Fruit fly (Drosophila melanogaster) whole organism, prepupa: ENCODE data around the gene Nna1.

Experiments used
- Blimp-1 ChIP-seq: fragments of 200-800 bp; sonication (Bioruptor generic); optimal IDR thresholded peaks from 3 replicates; lab custom pipeline; 2017; ENCODE audit warnings: missing biosample characterization, missing genetic modification characterization, mild to moderate bottlenecking, moderate library complexity, missing genetic modification reagents
- CG10631 ChIP-seq: fragments of 200-800 bp; sonication (Bioruptor generic); optimal IDR thresholded peaks from 2 replicates; lab custom pipeline; 2016; ENCODE audit warnings: missing biosample characterization, missing genetic modification characterization
- CG11294 ChIP-seq: fragments of 200-800 bp; sonication (Bioruptor generic); IDR thresholded peaks from 2 replicates; pipeline ENCODE4 v1.3.6; 2022; ENCODE audit warnings: missing biosample characterization, missing genetic modification characterization
- CG11762 ChIP-seq: fragments of 200-800 bp; sonication (Bioruptor generic); optimal IDR thresholded peaks from 3 replicates; lab custom pipeline; 2016; ENCODE audit warnings: missing biosample characterization, missing genetic modification characterization; ENCODE audit not compliant: insufficient read depth
- CG15336 ChIP-seq: fragments of 200-800 bp; sonication (Bioruptor generic); IDR thresholded peaks from 2 replicates; pipeline ENCODE4 v1.3.6; 2022; ENCODE audit warnings: missing biosample characterization, missing genetic modification characterization
- CG1621 ChIP-seq: fragments of 200-800 bp; sonication (Bioruptor generic); optimal IDR thresholded peaks from 3 replicates; lab custom pipeline; 2018; ENCODE audit warnings: missing biosample characterization, mild to moderate bottlenecking, missing genetic modification characterization
- CG16779 ChIP-seq: fragments of 200-800 bp; sonication (Bioruptor generic); optimal IDR thresholded peaks from 3 replicates; lab custom pipeline; 2017; ENCODE audit warnings: missing biosample characterization, mild to moderate bottlenecking, missing genetic modification characterization
- CG3032 ChIP-seq: fragments of 200-800 bp; optimal IDR thresholded peaks from 2 replicates; lab custom pipeline; 2019; ENCODE audit warnings: missing biosample characterization, mild to moderate bottlenecking, missing genetic modification characterization, moderate library complexity
- CG31627 ChIP-seq: fragments of 200-800 bp; sonication (Bioruptor generic); optimal IDR thresholded peaks from 3 replicates; lab custom pipeline; 2016; ENCODE audit warnings: missing biosample characterization, missing genetic modification characterization
- CG32006 ChIP-seq: fragments of 200-800 bp; sonication (Bioruptor generic); optimal IDR thresholded peaks from 3 replicates; lab custom pipeline; 2017; ENCODE audit warnings: missing biosample characterization, mild to moderate bottlenecking, missing genetic modification characterization
- CG34406 ChIP-seq: fragments of 200-800 bp; sonication (Bioruptor generic); optimal IDR thresholded peaks from 3 replicates; lab custom pipeline; 2016; ENCODE audit warnings: missing biosample characterization, missing genetic modification characterization
- CG4318 ChIP-seq: fragments of 200-800 bp; sonication (Bioruptor generic); optimal IDR thresholded peaks from 3 replicates; lab custom pipeline; 2017; ENCODE audit warnings: missing biosample characterization, mild to moderate bottlenecking, missing genetic modification characterization
- CG6163 ChIP-seq: fragments of 200-800 bp; sonication (Bioruptor generic); IDR thresholded peaks from 3 replicates; pipeline ENCODE4 v1.3.6; 2022; ENCODE audit warnings: missing biosample characterization, missing genetic modification characterization
- CG6276 ChIP-seq: fragments of 200-800 bp; sonication (Bioruptor generic); optimal IDR thresholded peaks from 2 replicates; lab custom pipeline; 2017; ENCODE audit warnings: missing biosample characterization, mild to moderate bottlenecking, missing genetic modification characterization
- CG6792 ChIP-seq: fragments of 200-800 bp; sonication (Bioruptor generic); optimal IDR thresholded peaks from 3 replicates; lab custom pipeline; 2016; ENCODE audit warnings: missing biosample characterization, missing genetic modification characterization
- CG8632 ChIP-seq: fragments of 200-800 bp; sonication (Bioruptor generic); optimal IDR thresholded peaks from 3 replicates; lab custom pipeline; 2016; ENCODE audit warnings: missing biosample characterization, missing genetic modification characterization
- CG9139 ChIP-seq: fragments of 200-800 bp; sonication (Bioruptor generic); optimal IDR thresholded peaks from 3 replicates; lab custom pipeline; 2017; ENCODE audit warnings: missing biosample characterization, mild to moderate bottlenecking, missing genetic modification characterization
- Eip75B ChIP-seq: fragments of 200-800 bp; sonication (Bioruptor generic); optimal IDR thresholded peaks from 3 replicates; lab custom pipeline; 2016; ENCODE audit warnings: missing biosample characterization, missing genetic modification characterization
- Eip93F ChIP-seq: fragments of 200-800 bp; sonication (Bioruptor generic); optimal IDR thresholded peaks from 2 replicates; lab custom pipeline; 2016; ENCODE audit warnings: missing biosample characterization, mild to moderate bottlenecking, missing genetic modification characterization
- Ets21C ChIP-seq: fragments of 200-800 bp; sonication (Bioruptor generic); optimal IDR thresholded peaks from 3 replicates; lab custom pipeline; 2016; ENCODE audit warnings: missing biosample characterization, missing genetic modification characterization
- Ets96B ChIP-seq: fragments of 200-800 bp; optimal IDR thresholded peaks from 2 replicates; lab custom pipeline; 2019; ENCODE audit warnings: missing biosample characterization, mild to moderate bottlenecking, missing genetic modification characterization, moderate library complexity
- Hr38 ChIP-seq: sonication (Bioruptor generic); optimal IDR thresholded peaks from 2 replicates; lab custom pipeline; 2016; ENCODE audit warnings: missing biosample characterization, missing genetic modification characterization
- Hr39 ChIP-seq: fragments of 200-800 bp; sonication (Bioruptor generic); optimal IDR thresholded peaks from 2 replicates; lab custom pipeline; 2016; ENCODE audit warnings: missing biosample characterization, missing genetic modification characterization
- Hr4 ChIP-seq: fragments of 200-800 bp; sonication (Bioruptor generic); optimal IDR thresholded peaks from 3 replicates; lab custom pipeline; 2016; ENCODE audit warnings: missing biosample characterization, missing genetic modification characterization
- Met ChIP-seq: fragments of 200-800 bp; sonication (Bioruptor generic); optimal IDR thresholded peaks from 3 replicates; lab custom pipeline; 2016; ENCODE audit warnings: missing biosample characterization, missing genetic modification characterization
- OdsH ChIP-seq: fragments of 200-800 bp; sonication (Bioruptor generic); optimal IDR thresholded peaks from 3 replicates; lab custom pipeline; 2016; ENCODE audit warnings: missing biosample characterization, missing genetic modification characterization
- Smox ChIP-seq: fragments of 200-800 bp; sonication (Bioruptor generic); optimal IDR thresholded peaks from 3 replicates; lab custom pipeline; 2016; ENCODE audit warnings: missing biosample characterization, missing genetic modification characterization
- Sox14 ChIP-seq: fragments of 200-800 bp; sonication (Bioruptor generic); optimal IDR thresholded peaks from 3 replicates; lab custom pipeline; 2016; ENCODE audit warnings: missing biosample characterization, missing genetic modification characterization
- Sox15 ChIP-seq: fragments of 200-800 bp; sonication (Bioruptor generic); optimal IDR thresholded peaks from 3 replicates; lab custom pipeline; 2016; ENCODE audit warnings: missing biosample characterization, missing genetic modification characterization
- cyc ChIP-seq: fragments of 200-800 bp; sonication (Bioruptor generic); optimal IDR thresholded peaks from 3 replicates; lab custom pipeline; 2016; ENCODE audit warnings: missing biosample characterization, missing genetic modification characterization
- fd85E ChIP-seq: fragments of 200-800 bp; sonication (Bioruptor generic); optimal IDR thresholded peaks from 3 replicates; lab custom pipeline; 2016; ENCODE audit warnings: missing biosample characterization, missing genetic modification characterization
- fkh ChIP-seq: fragments of 200-800 bp; sonication (Bioruptor generic); optimal IDR thresholded peaks from 3 replicates; lab custom pipeline; 2017; ENCODE audit warnings: missing biosample characterization, mild to moderate bottlenecking, missing genetic modification characterization, moderate library complexity
- net ChIP-seq: fragments of 200-800 bp; sonication (Bioruptor generic); optimal IDR thresholded peaks from 3 replicates; lab custom pipeline; 2016; ENCODE audit warnings: missing biosample characterization, missing genetic modification characterization
- pdm3 ChIP-seq: fragments of 200-800 bp; sonication (Bioruptor generic); optimal IDR thresholded peaks from 3 replicates; lab custom pipeline; 2016; ENCODE audit warnings: missing biosample characterization, missing genetic modification characterization
- salr ChIP-seq, 2 experiments: fragments of 200-800 bp; sonication (Bioruptor generic); optimal IDR thresholded peaks; 3 replicates each; lab custom pipeline; 2016 to 2018; ENCODE audit warnings: missing biosample characterization in 2 of 2, missing genetic modification characterization in 2 of 2, mild to moderate bottlenecking in 1 of 2
- spab ChIP-seq: fragments of 200-800 bp; sonication (Bioruptor generic); optimal IDR thresholded peaks from 2 replicates; lab custom pipeline; 2017; ENCODE audit warnings: missing biosample characterization, mild to moderate bottlenecking, missing genetic modification characterization, missing genetic modification reagents
- svp ChIP-seq: fragments of 200-800 bp; sonication (Bioruptor generic); peaks from one replicate; lab custom pipeline; 2016; ENCODE audit warnings: missing biosample characterization, missing genetic modification characterization
- topi ChIP-seq: fragments of 200-800 bp; sonication (Bioruptor generic); optimal IDR thresholded peaks from 3 replicates; lab custom pipeline; 2016; ENCODE audit warnings: missing biosample characterization, missing genetic modification characterization
- vri ChIP-seq: fragments of 200-800 bp; sonication (Bioruptor generic); optimal IDR thresholded peaks from 3 replicates; lab custom pipeline; 2016; ENCODE audit warnings: missing biosample characterization, mild to moderate bottlenecking, missing genetic modification characterization

The Nna1 gene

DNA sequence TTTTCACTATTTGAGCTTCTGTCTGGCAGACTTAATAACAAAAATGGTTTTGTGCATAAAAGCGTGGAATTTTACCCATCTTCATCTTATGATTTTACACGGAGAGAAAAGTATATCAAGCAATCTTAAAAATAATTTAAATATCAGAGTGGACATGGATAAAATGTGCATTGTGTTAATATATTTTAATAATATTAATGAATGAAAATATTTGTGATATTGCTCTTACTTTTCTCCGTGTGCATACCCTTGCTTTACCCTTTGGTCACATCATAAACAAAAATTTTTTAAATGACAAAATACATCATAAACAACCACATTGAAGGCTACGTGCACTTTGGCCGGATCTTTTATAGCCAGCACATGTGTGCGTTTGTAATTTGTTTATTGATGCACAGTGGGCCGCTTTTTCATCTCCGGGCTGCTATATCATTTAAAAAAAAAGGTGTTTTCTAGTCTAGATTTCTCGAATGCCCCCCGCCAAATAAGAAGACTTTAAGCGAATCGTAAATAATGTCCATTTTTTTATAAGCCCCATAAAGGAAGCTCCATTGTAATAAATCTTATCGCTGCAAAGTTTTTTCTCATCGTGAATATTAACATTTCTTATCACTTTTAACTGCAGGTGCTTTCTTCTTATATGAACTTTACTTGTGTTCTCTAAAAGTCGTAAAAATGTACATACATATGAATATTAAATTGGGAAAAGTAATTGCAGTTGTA is 72.5 kb downstream of the Nna1 start (continued):
- peak; percentile 61 for TF ChIP-seq vri (GFP tag; lab: Kevin White, UChicago)
- peak; percentile 67; the same call in 1 of the 3 replicates for TF ChIP-seq CG6163 (GFP tag; lab: Robert Waterston, UW)
- TF ChIP-seq CG4318 = peak; percentile 51
- TF ChIP-seq spab (GFP tag; lab: Kevin White, UChicago) = peak; percentile 21
- no peak for TF ChIP-seq topi (GFP tag; lab: Kevin White, UChicago)
- peak; percentile 30 for TF ChIP-seq Sox14 (GFP tag; lab: Kevin White, UChicago)
- TF ChIP-seq CG6276 (GFP tag; lab: Kevin White, UChicago) = peak; percentile 47
- TF ChIP-seq Eip93F (GFP tag; lab: Kevin White, UChicago) = no peak
- no peak for TF ChIP-seq fkh
- no peak for TF ChIP-seq CG1621
- TF ChIP-seq Ets21C (GFP tag; lab: Kevin White, UChicago) = no peak
- peak; percentile 75 for TF ChIP-seq CG15336 (GFP tag; lab: Robert Waterston, UW)
- TF ChIP-seq svp (GFP tag; lab: Kevin White, UChicago) = peak; percentile 82
- TF ChIP-seq CG11294 (GFP tag; lab: Robert Waterston, UW) = no peak
- peak; percentile 40 for TF ChIP-seq Hr39 (GFP tag; lab: Kevin White, UChicago)
- TF ChIP-seq net (GFP tag; lab: Kevin White, UChicago) = peak; percentile 40
- TF ChIP-seq CG34406 = peak; percentile 31
- TF ChIP-seq Met (GFP tag; lab: Kevin White, UChicago) = peak; percentile 37
- TF ChIP-seq Hr4 (GFP tag; lab: Kevin White, UChicago) = peak; percentile 56
- TF ChIP-seq Eip75B (GFP tag; lab: Kevin White, UChicago) = peak; percentile 34
- peak in 1 of 2 experiments; percentile 50 for TF ChIP-seq salr (GFP tag; optimal IDR thresholded peaks at IDR 0.05; lab: Kevin White, UChicago)
- TF ChIP-seq fd85E (GFP tag; lab: Kevin White, UChicago) = no peak
- peak; percentile 31 for TF ChIP-seq Smox
- no peak for TF ChIP-seq CG8632 (GFP tag; lab: Kevin White, UChicago)
- no peak for TF ChIP-seq Sox15 (GFP tag; lab: Kevin White, UChicago)
- TF ChIP-seq pdm3 = peak; percentile 54
- no peak for TF ChIP-seq Blimp-1 (GFP tag; lab: Kevin White, UChicago)
- TF ChIP-seq CG31627 (GFP tag; lab: Kevin White, UChicago) = peak; percentile 7
- TF ChIP-seq CG10631 (GFP tag; lab: Kevin White, UChicago) = peak; percentile 31
- peak; percentile 8 for TF ChIP-seq CG6792 (GFP tag; lab: Kevin White, UChicago)
- no peak for TF ChIP-seq cyc
- peak; percentile 35 for TF ChIP-seq Ets96B
- TF ChIP-seq Hr38 (GFP tag; lab: Kevin White, UChicago) = no peak
- TF ChIP-seq CG9139 (GFP tag; lab: Kevin White, UChicago) = no peak
- TF ChIP-seq, all 60 proteins: peak for 35

dm6 chrX:13765217-13765616 is 73.1 kb downstream of the Nna1 start:
- TF ChIP-seq svp (GFP tag; lab: Kevin White, UChicago) = peak; percentile 44
- TF ChIP-seq spab (GFP tag; lab: Kevin White, UChicago) = no peak
- no peak for TF ChIP-seq CG11762 (GFP tag; lab: Kevin White, UChicago)
- no peak for TF ChIP-seq CG9139 (GFP tag; lab: Kevin White, UChicago)
- TF ChIP-seq CG8632 (GFP tag; lab: Kevin White, UChicago) = no peak
- no peak for TF ChIP-seq CG3032 (tag; lab: Kevin White, UChicago)
- TF ChIP-seq Blimp-1 (GFP tag; lab: Kevin White, UChicago) = no peak
- TF ChIP-seq, all 60 proteins: peak for 1

DNA sequence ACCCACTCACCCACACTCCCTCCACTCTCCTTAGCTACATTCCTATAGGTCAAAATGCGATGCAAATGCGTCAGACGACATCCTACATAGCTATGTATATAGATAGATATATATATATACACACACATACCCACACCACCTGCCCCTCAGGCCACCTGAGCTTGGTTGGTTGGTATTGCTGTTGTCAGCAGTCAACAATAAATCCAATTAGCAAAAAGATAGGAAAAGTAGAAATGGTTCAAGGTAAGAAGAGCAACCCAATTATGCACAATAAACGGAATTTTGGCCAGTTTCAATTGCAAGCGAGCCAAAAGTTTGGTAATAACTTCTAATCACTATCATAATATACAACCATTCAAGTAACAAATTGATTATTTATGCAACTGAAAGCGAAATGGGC is 74.4 kb downstream of the Nna1 start:
- no peak for TF ChIP-seq OdsH (GFP tag; lab: Kevin White, UChicago)
- TF ChIP-seq CG32006 (GFP tag; lab: Kevin White, UChicago) = no peak
- peak; percentile 39 for TF ChIP-seq svp (GFP tag; lab: Kevin White, UChicago)
- TF ChIP-seq CG16779 (tag; lab: Kevin White, UChicago) = no peak
- TF ChIP-seq CG31627 (GFP tag; lab: Kevin White, UChicago) = no peak
- TF ChIP-seq, all 60 proteins: peak for 1
